Worm (Caenorhabditis elegans) whole organism, L4 larva: ENCODE results near the gene T14B4.3.

Source experiments
- ceh-82 ChIP-seq: sonication (generic microtip); optimal IDR thresholded peaks from 2 replicates; lab custom pipeline; 2017; ENCODE audit warnings: missing biosample characterization, missing genetic modification characterization
- fkh-10 ChIP-seq: fragments of 150-350 bp; optimal IDR thresholded peaks from 2 replicates; lab custom pipeline; 2014; ENCODE audit warnings: missing biosample characterization, missing genetic modification reagents, missing genetic modification characterization
- hlh-11 ChIP-seq: fragments of 200-800 bp; sonication (Bioruptor generic); optimal IDR thresholded peaks from 2 replicates; lab custom pipeline; 2018; ENCODE audit warnings: mild to moderate bottlenecking, missing genetic modification characterization, missing compliant biosample characterization
- lin-15B ChIP-seq: fragments of 150-350 bp; sonication (generic microtip); optimal IDR thresholded peaks from 3 replicates; lab custom pipeline; 2014; ENCODE audit warnings: missing biosample characterization, missing genetic modification characterization
- php-3 ChIP-seq: fragments of 200-800 bp; sonication (Bioruptor generic); IDR thresholded peaks from 2 replicates; pipeline ENCODE4 v1.3.6; 2022; ENCODE audit warnings: missing genetic modification reagents, missing genetic modification characterization, missing compliant biosample characterization
- skn-1 ChIP-seq: fragments of 150-350 bp; optimal IDR thresholded peaks from 2 replicates; lab custom pipeline; 2014; ENCODE audit warnings: missing biosample characterization, missing genetic modification characterization
- zfp-2 ChIP-seq: sonication (generic microtip); optimal IDR thresholded peaks from 2 replicates; lab custom pipeline; 2016; ENCODE audit warnings: mild to moderate bottlenecking, missing genetic modification characterization, missing compliant biosample characterization

DNA sequence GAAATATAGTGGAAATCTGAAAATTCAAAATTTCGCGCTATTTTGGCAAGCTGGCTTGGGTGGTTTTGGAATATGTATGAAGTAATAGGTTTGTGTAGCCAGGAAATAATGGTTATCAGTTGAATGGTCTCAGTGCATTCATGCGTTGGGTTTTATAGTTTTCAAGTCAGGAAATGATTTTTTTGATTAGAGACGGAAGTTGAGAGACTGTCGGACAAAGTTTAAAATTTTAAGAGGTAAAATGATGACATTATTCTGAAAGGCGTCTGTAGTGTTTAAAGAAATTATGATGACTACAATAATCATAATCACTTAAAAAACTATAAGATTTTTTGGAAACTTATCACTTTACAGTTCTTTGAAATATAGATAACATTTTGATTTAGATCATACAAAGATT, 33.2 kb upstream of the T14B4.3 start, which contains the start of gene C18H9.6:
- no peak for TF ChIP-seq ceh-82 (tag; lab: Kevin White, UChicago)
- TF ChIP-seq hlh-11 (tag; lab: Kevin White, UChicago): peak; percentile 58
- peak; percentile 79 for TF ChIP-seq php-3
- TF ChIP-seq zfp-2 (tag; lab: Kevin White, UChicago): no peak
- no peak for TF ChIP-seq skn-1 (tag; lab: Kevin White, UChicago)
- TF ChIP-seq lin-15B (tag; lab: Kevin White, UChicago): no peak
- TF ChIP-seq fkh-10 (GFP tag; lab: Kevin White, UChicago): no peak
